Fruit fly (Drosophila melanogaster) whole organism, wandering third instar larva: ENCODE measurements around the gene CCT2.

Experiments
- Dif ChIP-seq: fragments of 200-275, 200-300 bp; sonication (Bioruptor generic); optimal IDR thresholded peaks from 2 replicates; lab custom pipeline; 2018; ENCODE audit warnings: missing biosample characterization, missing genetic modification characterization; ENCODE audit not compliant: partially characterized antibody
- Hr78 ChIP-seq: fragments of >200 bp; optimal IDR thresholded peaks from 2 replicates; lab custom pipeline; 2017; ENCODE audit warnings: missing biosample characterization, missing genetic modification characterization
- Hr83 ChIP-seq: fragments of 200-300 bp; sonication (Bioruptor generic); optimal IDR thresholded peaks from 2 replicates; lab custom pipeline; 2016; ENCODE audit warnings: missing biosample characterization, mild to moderate bottlenecking, missing genetic modification characterization, moderate library complexity; ENCODE audit not compliant: poor library complexity, severe bottlenecking
- Myc ChIP-seq: fragments of >200 bp; optimal IDR thresholded peaks from 2 replicates; lab custom pipeline; 2017
- N ChIP-seq: fragments of >200 bp; optimal IDR thresholded peaks from 2 replicates; lab custom pipeline; 2018; ENCODE audit warnings: missing biosample characterization, missing external identifiers, missing genetic modification characterization
- OdsH ChIP-seq: fragments of 200-800 bp; sonication (Bioruptor generic); optimal IDR thresholded peaks from 2 replicates; lab custom pipeline; 2016; ENCODE audit warnings: missing biosample characterization, mild to moderate bottlenecking, missing genetic modification characterization
- br ChIP-seq: fragments of 200-800 bp; sonication (Bioruptor generic); optimal IDR thresholded peaks from 2 replicates; lab custom pipeline; 2016; ENCODE audit warnings: missing biosample characterization, missing genetic modification characterization
- brk ChIP-seq: fragments of 200-800 bp; sonication (Bioruptor generic); optimal IDR thresholded peaks from 2 replicates; lab custom pipeline; 2016; ENCODE audit warnings: missing biosample characterization, mild to moderate bottlenecking, missing genetic modification characterization
- dsf ChIP-seq: sonication (Bioruptor generic); optimal IDR thresholded peaks from 2 replicates; lab custom pipeline; 2016; ENCODE audit warnings: missing biosample characterization, missing genetic modification characterization, borderline replicate concordance
- ey ChIP-seq: fragments of 200-800 bp; sonication (Bioruptor generic); optimal IDR thresholded peaks from 2 replicates; lab custom pipeline; 2016; ENCODE audit warnings: missing biosample characterization, missing genetic modification characterization
- foxo ChIP-seq, 2 experiments: fragments of 200-800 bp; sonication (Bioruptor generic); optimal IDR thresholded peaks; 2 replicates in 1 of 2; 3 replicates in 1 of 2; lab custom pipeline; 2016 to 2017; ENCODE audit warnings: missing biosample characterization in 2 of 2, missing genetic modification characterization in 2 of 2
- fru ChIP-seq: fragments of 200-800 bp; sonication (Bioruptor generic); optimal IDR thresholded peaks from 3 replicates; lab custom pipeline; 2016; ENCODE audit warnings: missing biosample characterization, mild to moderate bottlenecking, missing genetic modification characterization
- h ChIP-seq: fragments of 200-800 bp; sonication (Bioruptor generic); optimal IDR thresholded peaks from 3 replicates; lab custom pipeline; 2016; ENCODE audit warnings: missing biosample characterization, mild to moderate bottlenecking, missing genetic modification characterization
- woc ChIP-seq: sonication (Bioruptor generic); optimal IDR thresholded peaks from 2 replicates; lab custom pipeline; 2016; ENCODE audit warnings: missing biosample characterization, mild to moderate bottlenecking, missing genetic modification characterization

DNA sequence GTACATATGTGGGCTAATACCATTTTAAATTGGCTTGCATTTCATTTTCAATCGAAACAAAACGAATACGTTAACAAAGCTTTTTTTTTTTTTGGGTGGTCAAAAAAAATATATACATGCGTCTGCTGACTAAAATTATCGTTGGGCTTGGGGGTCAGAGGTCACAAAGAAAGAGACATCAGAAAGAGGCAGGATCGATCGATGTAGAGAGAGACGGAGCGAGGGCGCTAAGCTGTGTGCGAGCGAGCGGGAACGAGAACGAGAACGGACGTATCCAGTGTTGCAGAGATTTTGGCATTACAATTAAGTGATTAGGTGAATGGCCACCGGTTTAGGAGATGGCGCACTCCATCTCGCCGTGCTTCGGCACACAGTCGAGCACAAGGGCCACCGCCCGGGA lies 4.6 kb downstream of the CCT2 start:
- TF ChIP-seq N (GFP tag; lab: Kevin White, UChicago) = no peak
- no peak for TF ChIP-seq h (GFP tag; lab: Kevin White, UChicago)
- no peak for TF ChIP-seq br (GFP tag; lab: Kevin White, UChicago)
- TF ChIP-seq dsf = no peak
- no peak for TF ChIP-seq Hr83 (GFP tag; lab: Kevin White, UChicago)
- TF ChIP-seq Hr78 (GFP tag; lab: Kevin White, UChicago) = no peak
- no peak for TF ChIP-seq Dif (GFP tag; lab: Kevin White, UChicago)
- TF ChIP-seq woc = no peak
- TF ChIP-seq brk (GFP tag; lab: Kevin White, UChicago) = no peak
- no peak for TF ChIP-seq fru
- no peak for TF ChIP-seq Myc (lab: Kevin White, UChicago)
- TF ChIP-seq foxo (GFP tag; optimal IDR thresholded peaks at IDR 0.05; lab: Kevin White, UChicago) = no peak
- TF ChIP-seq ey = no peak
- TF ChIP-seq OdsH = no peak
